Worm (Caenorhabditis elegans) whole organism, early embryonic: ENCODE measurements around the gene C16C8.9.

Experiments used
- B0310.2 ChIP-seq: sonication (generic microtip); optimal IDR thresholded peaks from 2 replicates; lab custom pipeline; 2016; ENCODE audit warnings: mild to moderate bottlenecking, missing genetic modification characterization, missing compliant biosample characterization
- F13C5.2 ChIP-seq: sonication (generic microtip); optimal IDR thresholded peaks from 2 replicates; lab custom pipeline; 2017; ENCODE audit warnings: mild to moderate bottlenecking, missing genetic modification characterization, inconsistent platforms, missing compliant biosample characterization
- aly-1 ChIP-seq: sonication (generic microtip); optimal IDR thresholded peaks from 2 replicates; lab custom pipeline; 2016; ENCODE audit warnings: missing genetic modification characterization, missing compliant biosample characterization
- ama-1 ChIP-seq: fragments of 150-350 bp; optimal IDR thresholded peaks from 2 replicates; lab custom pipeline; 2014
- ceh-13 ChIP-seq: fragments of 200-800 bp; sonication (Bioruptor generic); optimal IDR thresholded peaks from 2 replicates; lab custom pipeline; 2018; ENCODE audit warnings: mild to moderate bottlenecking, missing genetic modification characterization, missing compliant biosample characterization
- flt-1 ChIP-seq: fragments of 200-800 bp; sonication (Bioruptor generic); IDR thresholded peaks from 2 replicates; pipeline ENCODE4 v1.3.6; 2022; ENCODE audit warnings: missing genetic modification characterization, missing compliant biosample characterization
- hmbx-1 ChIP-seq: sonication (generic microtip); optimal IDR thresholded peaks from 2 replicates; lab custom pipeline; 2016; ENCODE audit warnings: mild to moderate bottlenecking, missing genetic modification characterization, missing compliant biosample characterization
- hnd-1 ChIP-seq: sonication (generic microtip); optimal IDR thresholded peaks from 2 replicates; lab custom pipeline; 2016; ENCODE audit warnings: missing genetic modification characterization, missing compliant biosample characterization
- tbx-11 ChIP-seq: fragments of 200-800 bp; sonication (Bioruptor generic); IDR thresholded peaks from 2 replicates; pipeline ENCODE4 v1.3.6; 2022; ENCODE audit warnings: missing genetic modification characterization, missing compliant biosample characterization
- tra-4 ChIP-seq: sonication (generic microtip); optimal IDR thresholded peaks from 2 replicates; lab custom pipeline; 2017; ENCODE audit warnings: missing genetic modification characterization, missing compliant biosample characterization

ce11 chrII:3436412-3436811 is 26.6 kb downstream of the C16C8.9 start, which contains the start of gene skpo-2:
- TF ChIP-seq F13C5.2 (tag; lab: Kevin White, UChicago) = no peak
- TF ChIP-seq ceh-13 (GFP tag; lab: Kevin White, UChicago) = no peak
- no peak for TF ChIP-seq tra-4
- TF ChIP-seq aly-1 (tag; lab: Kevin White, UChicago) = no peak
- no peak for TF ChIP-seq B0310.2 (tag; lab: Kevin White, UChicago)
- no peak for TF ChIP-seq hnd-1 (tag; lab: Kevin White, UChicago)
- no peak for TF ChIP-seq ama-1 (lab: Kevin White, UChicago)
- TF ChIP-seq hmbx-1 = no peak
- TF ChIP-seq flt-1 (GFP tag; lab: Robert Waterston, UW) = no peak
- TF ChIP-seq tbx-11 = no peak
